Worm (Caenorhabditis elegans) whole organism, late embryonic: ENCODE results near the gene R05A10.8.

Experiments
- ceh-22 ChIP-seq: sonication (generic microtip); optimal IDR thresholded peaks from 2 replicates; lab custom pipeline; 2017; ENCODE audit warnings: missing biosample characterization, missing genetic modification characterization
- hlh-15 ChIP-seq: sonication (generic microtip); optimal IDR thresholded peaks from 2 replicates; lab custom pipeline; 2016; ENCODE audit warnings: missing genetic modification characterization, missing compliant biosample characterization
- nhr-11 ChIP-seq: fragments of 150-350 bp; optimal IDR thresholded peaks from 2 replicates; lab custom pipeline; 2014; ENCODE audit warnings: missing biosample characterization, missing genetic modification characterization
- nhr-232 ChIP-seq: sonication (generic microtip); optimal IDR thresholded peaks from 2 replicates; lab custom pipeline; 2016; ENCODE audit warnings: missing genetic modification characterization, missing compliant biosample characterization
- pag-3 ChIP-seq: sonication (generic microtip); optimal IDR thresholded peaks from 2 replicates; lab custom pipeline; 2016; ENCODE audit warnings: missing compliant biosample characterization, missing genetic modification characterization, borderline replicate concordance
- tbx-2 ChIP-seq: sonication (generic microtip); optimal IDR thresholded peaks from 2 replicates; lab custom pipeline; 2016; ENCODE audit warnings: missing genetic modification characterization, missing compliant biosample characterization

DNA sequence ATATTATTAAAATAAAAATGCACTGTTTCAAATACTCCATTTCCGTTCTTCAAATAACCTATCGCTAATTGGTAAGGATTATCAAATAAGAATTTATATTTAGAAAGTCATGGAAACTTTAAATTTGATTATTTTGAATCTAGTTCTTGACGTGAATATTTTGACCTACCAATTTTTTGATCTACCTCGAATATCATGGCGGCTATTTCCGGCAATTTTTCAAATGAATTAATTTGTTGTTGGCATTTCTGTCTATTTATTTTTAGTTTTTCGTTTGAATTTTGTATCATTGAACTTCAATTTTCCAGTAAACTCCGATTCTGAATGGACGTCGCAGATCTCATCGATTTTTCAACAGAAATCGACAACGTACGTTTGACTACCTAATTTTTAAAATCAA lies 45.2 kb upstream of the R05A10.8 start, which contains the start of gene F02H6.3:
- TF ChIP-seq nhr-232 (tag; lab: Kevin White, UChicago) (no peak), ceh-22 (tag; lab: Kevin White, UChicago) (no peak), pag-3 (no peak), nhr-11 (no peak), hlh-15 (tag; lab: Kevin White, UChicago) (no peak), tbx-2 (tag; lab: Kevin White, UChicago) (no peak)
